Fruit fly (Drosophila melanogaster) whole organism, embryonic: ENCODE measurements around the gene mus301.

Experiments
- B-H2 ChIP-seq: fragments of 200-800 bp; sonication (Bioruptor generic); optimal IDR thresholded peaks from 2 replicates; lab custom pipeline; 2018; ENCODE audit warnings: missing biosample characterization, mild to moderate bottlenecking, missing genetic modification characterization
- Bgb ChIP-seq: fragments of 200-800 bp; sonication (Bioruptor generic); IDR thresholded peaks from 2 replicates; pipeline ENCODE4 v1.3.6; 2022; ENCODE audit warnings: missing biosample characterization, missing genetic modification characterization; ENCODE audit not compliant: partially characterized antibody
- CG12391 ChIP-seq: fragments of 200-800 bp; sonication (Bioruptor generic); optimal IDR thresholded peaks from 3 replicates; lab custom pipeline; 2018; ENCODE audit warnings: missing biosample characterization, mild to moderate bottlenecking, missing genetic modification characterization, moderate library complexity
- CG14860 ChIP-seq: fragments of 200-800 bp; sonication (Bioruptor generic); IDR thresholded peaks from 3 replicates; pipeline ENCODE4 v1.3.6; 2022; ENCODE audit warnings: missing biosample characterization, missing genetic modification characterization; ENCODE audit not compliant: partially characterized antibody
- CG15011 ChIP-seq: fragments of 200-800 bp; sonication (Bioruptor generic); optimal IDR thresholded peaks from 3 replicates; lab custom pipeline; 2018; ENCODE audit warnings: missing biosample characterization, mild to moderate bottlenecking, missing genetic modification characterization
- CG15514 ChIP-seq: fragments of 200-800 bp; sonication (Bioruptor generic); optimal IDR thresholded peaks from 3 replicates; lab custom pipeline; 2017; ENCODE audit warnings: missing biosample characterization, missing genetic modification characterization, mild to moderate bottlenecking, moderate library complexity, missing genetic modification reagents
- CG16813 ChIP-seq: fragments of 200-800 bp; sonication (Bioruptor generic); IDR thresholded peaks from 3 replicates; pipeline ENCODE4 v1.3.6; 2022; ENCODE audit warnings: missing biosample characterization, missing genetic modification characterization; ENCODE audit not compliant: partially characterized antibody
- CG17328 ChIP-seq: fragments of 200-800 bp; sonication (Bioruptor generic); IDR thresholded peaks from 2 replicates; pipeline ENCODE4 v1.3.6; 2022; ENCODE audit warnings: missing biosample characterization, missing genetic modification characterization
- CG17359 ChIP-seq: fragments of 200-800 bp; sonication (Bioruptor generic); optimal IDR thresholded peaks from 3 replicates; lab custom pipeline; 2018; ENCODE audit warnings: missing biosample characterization, mild to moderate bottlenecking, missing genetic modification characterization, moderate library complexity
- CG17612 ChIP-seq: fragments of 200-800 bp; sonication (Bioruptor generic); IDR thresholded peaks from 2 replicates; pipeline ENCODE4 v1.3.6; 2022; ENCODE audit warnings: missing biosample characterization, missing genetic modification characterization
- CG30403 ChIP-seq: fragments of 200-800 bp; sonication (Bioruptor generic); optimal IDR thresholded peaks from 3 replicates; lab custom pipeline; 2016; ENCODE audit warnings: missing biosample characterization, missing genetic modification characterization
- CG4707 ChIP-seq: fragments of 200-800 bp; sonication (Bioruptor generic); optimal IDR thresholded peaks from 2 replicates; lab custom pipeline; 2018; ENCODE audit warnings: missing biosample characterization, mild to moderate bottlenecking, missing genetic modification characterization, moderate library complexity
- CG4730 ChIP-seq: fragments of 200-800 bp; sonication (Bioruptor generic); IDR thresholded peaks from 2 replicates; pipeline ENCODE4 v1.3.6; 2022; ENCODE audit warnings: missing biosample characterization, missing genetic modification characterization
- CG6854 ChIP-seq: fragments of 200-800 bp; sonication (Bioruptor generic); optimal IDR thresholded peaks from 3 replicates; lab custom pipeline; 2017; ENCODE audit warnings: missing biosample characterization, mild to moderate bottlenecking, missing genetic modification characterization
- CG8944 ChIP-seq: fragments of 200-800 bp; sonication (Bioruptor generic); optimal IDR thresholded peaks from 3 replicates; lab custom pipeline; 2016; ENCODE audit warnings: missing biosample characterization, missing genetic modification characterization
- Camta ChIP-seq: fragments of 200-800 bp; sonication (Bioruptor generic); optimal IDR thresholded peaks from 2 replicates; lab custom pipeline; 2016; ENCODE audit warnings: missing biosample characterization, missing genetic modification characterization
- Dip3 ChIP-seq: fragments of 200-800 bp; sonication (Bioruptor generic); optimal IDR thresholded peaks from 3 replicates; lab custom pipeline; 2016; ENCODE audit warnings: missing biosample characterization, missing genetic modification characterization
- E2f2 ChIP-seq: fragments of 200-800 bp; sonication (Bioruptor generic); IDR thresholded peaks from 2 replicates; pipeline ENCODE4 v1.3.6; 2022; ENCODE audit warnings: missing biosample characterization, missing genetic modification characterization
- Elba2 ChIP-seq: fragments of 200-800 bp; sonication (Bioruptor generic); optimal IDR thresholded peaks from 3 replicates; lab custom pipeline; 2016; ENCODE audit warnings: missing biosample characterization, missing genetic modification characterization
- Gug ChIP-seq: fragments of 200-800 bp; sonication (Bioruptor generic); IDR thresholded peaks from 4 replicates; pipeline ENCODE4 v1.3.6; 2022; ENCODE audit warnings: missing biosample characterization, missing genetic modification characterization
- HLH4C ChIP-seq: fragments of 200-800 bp; sonication (Bioruptor generic); IDR thresholded peaks from 3 replicates; pipeline ENCODE4 v1.3.6; 2022; ENCODE audit warnings: missing biosample characterization, missing genetic modification characterization; ENCODE audit not compliant: partially characterized antibody
- MTF-1 ChIP-seq: fragments of 200-800 bp; sonication (Bioruptor generic); optimal IDR thresholded peaks from 2 replicates; lab custom pipeline; 2018; ENCODE audit warnings: missing biosample characterization, mild to moderate bottlenecking, missing genetic modification characterization, borderline replicate concordance
- Mad ChIP-seq: fragments of 200-800 bp; sonication (Bioruptor generic); optimal IDR thresholded peaks from 2 replicates; lab custom pipeline; 2016; ENCODE audit warnings: missing biosample characterization, missing genetic modification characterization
- Xbp1 ChIP-seq: fragments of 200-800 bp; sonication (Bioruptor generic); optimal IDR thresholded peaks from 3 replicates; lab custom pipeline; 2016; ENCODE audit warnings: missing biosample characterization, mild to moderate bottlenecking, missing genetic modification characterization
- Xrp1 ChIP-seq: fragments of 200-800 bp; sonication (Bioruptor generic); IDR thresholded peaks from 2 replicates; pipeline ENCODE4 v1.3.6; 2022; ENCODE audit warnings: missing biosample characterization, missing genetic modification characterization
- YL-1 ChIP-seq: fragments of 200-800 bp; sonication (Bioruptor generic); optimal IDR thresholded peaks from 3 replicates; lab custom pipeline; 2017; ENCODE audit warnings: missing biosample characterization, mild to moderate bottlenecking, missing genetic modification characterization
- chif ChIP-seq, 2 experiments: fragments of 200-800 bp; sonication (Bioruptor generic); optimal IDR thresholded peaks; 3 replicates each; lab custom pipeline; 2016; ENCODE audit warnings: missing biosample characterization in 2 of 2, missing genetic modification characterization in 2 of 2
- chinmo ChIP-seq: fragments of 200-800 bp; sonication (Bioruptor generic); IDR thresholded peaks from 4 replicates; pipeline ENCODE4 v1.3.6; 2022; ENCODE audit warnings: missing biosample characterization, missing genetic modification characterization; ENCODE audit not compliant: partially characterized antibody
- dan ChIP-seq: fragments of 200-800 bp; sonication (Bioruptor generic); IDR thresholded peaks from 2 replicates; pipeline ENCODE4 v1.3.6; 2022; ENCODE audit warnings: missing biosample characterization, missing genetic modification characterization
- dm ChIP-seq: fragments of 200-800 bp; sonication (Bioruptor generic); optimal IDR thresholded peaks from 3 replicates; lab custom pipeline; 2016; ENCODE audit warnings: missing biosample characterization, missing genetic modification characterization
- fd3F ChIP-seq: fragments of 200-800 bp; sonication (Bioruptor generic); optimal IDR thresholded peaks from 2 replicates; lab custom pipeline; 2018; ENCODE audit warnings: missing biosample characterization, mild to moderate bottlenecking, missing genetic modification characterization, moderate library complexity
- fd64A ChIP-seq: fragments of 200-800 bp; sonication (Bioruptor generic); optimal IDR thresholded peaks from 3 replicates; lab custom pipeline; 2018; ENCODE audit warnings: missing biosample characterization, mild to moderate bottlenecking, missing genetic modification characterization
- ind ChIP-seq: fragments of 200-800 bp; sonication (Bioruptor generic); optimal IDR thresholded peaks from 3 replicates; lab custom pipeline; 2016; ENCODE audit warnings: missing biosample characterization, missing genetic modification characterization
- mam ChIP-seq: fragments of 200-800 bp; sonication (Bioruptor generic); optimal IDR thresholded peaks from 3 replicates; lab custom pipeline; 2016; ENCODE audit warnings: missing biosample characterization, missing genetic modification characterization
- mirr ChIP-seq: fragments of 200-800 bp; sonication (Bioruptor generic); optimal IDR thresholded peaks from 3 replicates; lab custom pipeline; 2018; ENCODE audit warnings: missing biosample characterization, mild to moderate bottlenecking, missing genetic modification characterization
- mld ChIP-seq: fragments of 200-800 bp; sonication (Bioruptor generic); IDR thresholded peaks from 3 replicates; pipeline ENCODE4 v1.3.6; 2022; ENCODE audit warnings: missing biosample characterization, missing genetic modification characterization; ENCODE audit not compliant: partially characterized antibody
- nom ChIP-seq: fragments of 200-800 bp; sonication (Bioruptor generic); optimal IDR thresholded peaks from 2 replicates; lab custom pipeline; 2017; ENCODE audit warnings: missing biosample characterization, missing genetic modification characterization, mild to moderate bottlenecking, moderate library complexity, missing genetic modification reagents
- onecut ChIP-seq: fragments of 200-800 bp; sonication (Bioruptor generic); IDR thresholded peaks from 2 replicates; pipeline ENCODE4 v1.3.6; 2022; ENCODE audit warnings: missing biosample characterization, missing genetic modification characterization
- phol ChIP-seq: fragments of 200-800 bp; sonication (Bioruptor generic); optimal IDR thresholded peaks from 3 replicates; lab custom pipeline; 2018; ENCODE audit warnings: missing biosample characterization, mild to moderate bottlenecking, missing genetic modification characterization, moderate library complexity
- row ChIP-seq: fragments of 200-800 bp; sonication (Bioruptor generic); IDR thresholded peaks from 3 replicates; pipeline ENCODE4 v1.3.6; 2022; ENCODE audit warnings: missing biosample characterization, missing genetic modification characterization
- sens ChIP-seq: fragments of 200-800 bp; sonication (Bioruptor generic); peaks from one replicate; lab custom pipeline; 2016; ENCODE audit warnings: missing biosample characterization, missing genetic modification characterization
- tin ChIP-seq: fragments of 200-800 bp; sonication (Bioruptor generic); optimal IDR thresholded peaks from 3 replicates; lab custom pipeline; 2016; ENCODE audit warnings: missing biosample characterization, missing genetic modification characterization
- unc-4 ChIP-seq: fragments of 200-800 bp; sonication (Bioruptor generic); IDR thresholded peaks from 2 replicates; pipeline ENCODE4 v1.3.6; 2022; ENCODE audit warnings: missing biosample characterization, missing genetic modification characterization; ENCODE audit not compliant: partially characterized antibody
- unpg ChIP-seq: fragments of 200-800 bp; sonication (Bioruptor generic); optimal IDR thresholded peaks from 3 replicates; lab custom pipeline; 2018; ENCODE audit warnings: missing biosample characterization, mild to moderate bottlenecking, missing genetic modification characterization, moderate library complexity
- vfl ChIP-seq: fragments of 200-800 bp; sonication (Bioruptor generic); optimal IDR thresholded peaks from 2 replicates; lab custom pipeline; 2016; ENCODE audit warnings: missing biosample characterization, missing genetic modification characterization
- yki ChIP-seq: fragments of >200 bp; optimal IDR thresholded peaks from 3 replicates; lab custom pipeline; 2018
- zfh2 ChIP-seq: fragments of 200-800 bp; sonication (Bioruptor generic); optimal IDR thresholded peaks from 2 replicates; lab custom pipeline; 2016; ENCODE audit warnings: missing biosample characterization, missing genetic modification characterization

Gene mus301

dm6 chr3L:8175818-8176217, 38.2 kb downstream of the mus301 start, which contains the start of gene RecQ4 (continued):
- peak; percentile 97 for TF ChIP-seq E2f2 (GFP tag; lab: Robert Waterston, UW)
- no peak for TF ChIP-seq CG8944 (GFP tag; lab: Kevin White, UChicago)
- no peak for TF ChIP-seq CG17328 (GFP tag; lab: Robert Waterston, UW)
- peak; percentile 25 for TF ChIP-seq tin (GFP tag; lab: Kevin White, UChicago)
- no peak for TF ChIP-seq chif (GFP tag; optimal IDR thresholded peaks at IDR 0.05; lab: Kevin White, UChicago)
- TF ChIP-seq Xrp1: 0 out of 2 replicates have a peak, but pooled peaks have one; percentile 15
- TF ChIP-seq Elba2: peak; percentile 14
- TF ChIP-seq row (GFP tag; lab: Robert Waterston, UW): peak; percentile 90
- TF ChIP-seq CG4707: peak; percentile 100
- peak; percentile 18 for TF ChIP-seq Mad (GFP tag; lab: Kevin White, UChicago)

dm6 chr3L:8177795-8178564, 40.4 kb downstream of the mus301 start, which contains the start of gene Nmt:
Nmt (minus strand) TSS chr3L:8178429.
- TF ChIP-seq MTF-1 (GFP tag; lab: Kevin White, UChicago) (no peak), mam (GFP tag; lab: Kevin White, UChicago) (peak; percentile 38), phol (tag; lab: Kevin White, UChicago) (peak; percentile 10), zfh2 (GFP tag; lab: Kevin White, UChicago) (peak; percentile 25), CG16813 (peak; percentile 82), CG15514 (GFP tag; lab: Kevin White, UChicago) (peak; percentile 39), CG4730 (GFP tag; lab: Robert Waterston, UW) (no peak), fd64A (GFP tag; lab: Kevin White, UChicago) (no peak), Gug (GFP tag; lab: Robert Waterston, UW) (no peak), yki (no peak), YL-1 (GFP tag; lab: Kevin White, UChicago) (peak; percentile 25), onecut (no peak), CG6854 (GFP tag; lab: Kevin White, UChicago) (no peak), HLH4C (GFP tag; lab: Robert Waterston, UW) (peak; percentile 71), CG15011 (GFP tag; lab: Kevin White, UChicago) (no peak), mirr (GFP tag; lab: Kevin White, UChicago) (no peak), CG14860 (GFP tag; lab: Robert Waterston, UW) (peak; percentile 53; the same call in 2 of the 3 replicates), CG8944 (GFP tag; lab: Kevin White, UChicago) (no peak), chinmo (peak; percentile 78; the same call in 3 of the 4 replicates), CG30403 (GFP tag; lab: Kevin White, UChicago) (peak; percentile 46), sens (GFP tag; lab: Kevin White, UChicago) (peak; percentile 71), vfl (GFP tag; lab: Kevin White, UChicago) (no peak), unpg (GFP tag; lab: Kevin White, UChicago) (peak; percentile 37), ind (GFP tag; lab: Kevin White, UChicago) (peak; percentile 44), Bgb (peak; percentile 80), CG17612 (GFP tag; lab: Robert Waterston, UW) (no peak), mld (GFP tag; lab: Robert Waterston, UW) (peak; percentile 62; the same call in 1 of the 3 replicates), Dip3 (GFP tag; lab: Kevin White, UChicago) (peak; percentile 4), fd3F (GFP tag; lab: Kevin White, UChicago) (peak; percentile 7), unc-4 (GFP tag; lab: Robert Waterston, UW) (peak; percentile 81), dan (GFP tag; lab: Robert Waterston, UW) (no peak), CG17359 (tag; lab: Kevin White, UChicago) (peak; percentile 26), B-H2 (GFP tag; lab: Kevin White, UChicago) (no peak), CG12391 (tag; lab: Kevin White, UChicago) (peak; percentile 22), Camta (GFP tag; lab: Kevin White, UChicago) (no peak), nom (GFP tag; lab: Kevin White, UChicago) (no peak), dm (GFP tag; lab: Kevin White, UChicago) (no peak), Xbp1 (GFP tag; lab: Kevin White, UChicago) (peak; percentile 58), row (GFP tag; lab: Robert Waterston, UW) (peak; percentile 71)
